Fruit fly (Drosophila melanogaster) whole organism, embryonic: ENCODE results near the gene Fdx1.

Experiments
- ATbp ChIP-seq: fragments of 200-800 bp; sonication (Bioruptor generic); optimal IDR thresholded peaks from 2 replicates; lab custom pipeline; 2017; ENCODE audit warnings: missing biosample characterization, mild to moderate bottlenecking, missing genetic modification characterization, missing genetic modification reagents
- B-H1 ChIP-seq: fragments of 200-800 bp; sonication (Bioruptor generic); IDR thresholded peaks from 3 replicates; pipeline ENCODE4 v1.3.6; 2022; ENCODE audit warnings: missing biosample characterization, missing genetic modification characterization
- CG10267 ChIP-seq: fragments of 200-800 bp; sonication (Bioruptor generic); optimal IDR thresholded peaks from 2 replicates; lab custom pipeline; 2018; ENCODE audit warnings: missing biosample characterization, mild to moderate bottlenecking, missing genetic modification characterization, moderate library complexity
- CG11247 ChIP-seq: fragments of 200-800 bp; sonication (Bioruptor generic); IDR thresholded peaks from 2 replicates; pipeline ENCODE4 v1.3.6; 2022; ENCODE audit warnings: missing biosample characterization, missing genetic modification characterization
- CG11696 ChIP-seq: fragments of 200-800 bp; sonication (Bioruptor generic); IDR thresholded peaks from 2 replicates; pipeline ENCODE4 v1.3.6; 2022; ENCODE audit warnings: missing biosample characterization, missing genetic modification characterization
- CG11723 ChIP-seq: fragments of 200-800 bp; sonication (Bioruptor generic); optimal IDR thresholded peaks from 2 replicates; lab custom pipeline; 2017; ENCODE audit warnings: missing biosample characterization, mild to moderate bottlenecking, missing genetic modification characterization
- CG13123 ChIP-seq: fragments of 200-800 bp; sonication (Bioruptor generic); optimal IDR thresholded peaks from 2 replicates; lab custom pipeline; 2016; ENCODE audit warnings: missing biosample characterization, missing genetic modification characterization
- CG14441 ChIP-seq: fragments of 200-800 bp; sonication (Bioruptor generic); IDR thresholded peaks from 2 replicates; pipeline ENCODE4 v1.3.6; 2022; ENCODE audit warnings: missing biosample characterization, missing genetic modification characterization
- CG14667 ChIP-seq: fragments of 200-800 bp; sonication (Bioruptor generic); IDR thresholded peaks from 2 replicates; pipeline ENCODE4 v1.3.6; 2022; ENCODE audit warnings: missing biosample characterization, missing genetic modification characterization
- CG1602 ChIP-seq: fragments of 200-800 bp; sonication (Bioruptor generic); optimal IDR thresholded peaks from 3 replicates; lab custom pipeline; 2016; ENCODE audit warnings: missing biosample characterization, missing genetic modification characterization
- CG16815 ChIP-seq: fragments of 200-800 bp; sonication (Bioruptor generic); optimal IDR thresholded peaks from 3 replicates; lab custom pipeline; 2017; ENCODE audit warnings: missing biosample characterization, mild to moderate bottlenecking, missing genetic modification characterization
- CG17612 ChIP-seq: fragments of 200-800 bp; sonication (Bioruptor generic); IDR thresholded peaks from 2 replicates; pipeline ENCODE4 v1.3.6; 2022; ENCODE audit warnings: missing biosample characterization, missing genetic modification characterization
- CG30020 ChIP-seq: fragments of 200-800 bp; optimal IDR thresholded peaks from 2 replicates; lab custom pipeline; 2019; ENCODE audit warnings: missing biosample characterization, mild to moderate bottlenecking, missing genetic modification characterization, moderate library complexity
- CG30403 ChIP-seq: fragments of 200-800 bp; sonication (Bioruptor generic); optimal IDR thresholded peaks from 3 replicates; lab custom pipeline; 2016; ENCODE audit warnings: missing biosample characterization, missing genetic modification characterization
- CG31388 ChIP-seq: fragments of 200-800 bp; sonication (Bioruptor generic); optimal IDR thresholded peaks from 2 replicates; lab custom pipeline; 2016; ENCODE audit warnings: missing biosample characterization, missing genetic modification characterization
- CG32767 ChIP-seq: fragments of 200-800 bp; sonication (Bioruptor generic); IDR thresholded peaks from 2 replicates; pipeline ENCODE4 v1.3.6; 2022; ENCODE audit warnings: missing biosample characterization, missing genetic modification characterization
- CG4617 ChIP-seq: fragments of 200-800 bp; sonication (Bioruptor generic); optimal IDR thresholded peaks from 3 replicates; lab custom pipeline; 2016; ENCODE audit warnings: missing biosample characterization, missing genetic modification characterization, borderline replicate concordance
- CG4820 ChIP-seq: fragments of 200-800 bp; sonication (Bioruptor generic); optimal IDR thresholded peaks from 3 replicates; lab custom pipeline; 2016; ENCODE audit warnings: missing biosample characterization, missing genetic modification characterization
- CG5180 ChIP-seq: fragments of 200-800 bp; sonication (Bioruptor generic); optimal IDR thresholded peaks from 3 replicates; lab custom pipeline; 2017; ENCODE audit warnings: missing biosample characterization, missing genetic modification characterization, mild to moderate bottlenecking, moderate library complexity, missing genetic modification reagents
- CG5953 ChIP-seq: fragments of 200-800 bp; sonication (Bioruptor generic); IDR thresholded peaks from 2 replicates; pipeline ENCODE4 v1.3.6; 2022; ENCODE audit warnings: missing biosample characterization, missing genetic modification characterization
- CG6175 ChIP-seq: fragments of 200-800 bp; sonication (Bioruptor generic); IDR thresholded peaks from 3 replicates; pipeline ENCODE4 v1.3.6; 2022; ENCODE audit warnings: missing biosample characterization, missing genetic modification characterization
- CG7372 ChIP-seq: fragments of 200-800 bp; sonication (Bioruptor generic); IDR thresholded peaks from 2 replicates; pipeline ENCODE4 v1.3.6; 2022; ENCODE audit warnings: missing biosample characterization, missing genetic modification characterization
- CG7556 ChIP-seq: fragments of 200-800 bp; sonication (Bioruptor generic); optimal IDR thresholded peaks from 2 replicates; lab custom pipeline; 2017; ENCODE audit warnings: missing biosample characterization, mild to moderate bottlenecking, missing genetic modification characterization
- CG9609 ChIP-seq: fragments of 200-800 bp; sonication (Bioruptor generic); optimal IDR thresholded peaks from 3 replicates; lab custom pipeline; 2016; ENCODE audit warnings: missing biosample characterization, missing genetic modification characterization
- CG9876 ChIP-seq: fragments of 200-800 bp; sonication (Bioruptor generic); optimal IDR thresholded peaks from 2 replicates; lab custom pipeline; 2016; ENCODE audit warnings: missing biosample characterization, missing genetic modification characterization
- Doc3 ChIP-seq: fragments of 200-800 bp; sonication (Bioruptor generic); IDR thresholded peaks from 3 replicates; pipeline ENCODE4 v1.3.6; 2022; ENCODE audit warnings: missing biosample characterization, missing genetic modification characterization; ENCODE audit not compliant: partially characterized antibody
- Dref ChIP-seq: fragments of 200-800 bp; sonication (Bioruptor generic); IDR thresholded peaks from 2 replicates; pipeline ENCODE4 v1.3.6; 2022; ENCODE audit warnings: missing biosample characterization, missing genetic modification characterization
- Gug ChIP-seq: fragments of 200-800 bp; sonication (Bioruptor generic); IDR thresholded peaks from 4 replicates; pipeline ENCODE4 v1.3.6; 2022; ENCODE audit warnings: missing biosample characterization, missing genetic modification characterization
- H15 ChIP-seq: fragments of 200-800 bp; sonication (Bioruptor generic); IDR thresholded peaks from 3 replicates; pipeline ENCODE4 v1.3.6; 2022; ENCODE audit warnings: missing biosample characterization, missing genetic modification characterization
- NFAT ChIP-seq: fragments of 200-800 bp; sonication (Bioruptor generic); IDR thresholded peaks from 2 replicates; pipeline ENCODE4 v1.3.6; 2022; ENCODE audit warnings: missing biosample characterization, missing genetic modification characterization
- Optix ChIP-seq: fragments of 200-800 bp; sonication (Bioruptor generic); IDR thresholded peaks from 3 replicates; pipeline ENCODE4 v1.3.6; 2022; ENCODE audit warnings: missing biosample characterization, missing genetic modification characterization
- Pdp1 ChIP-seq, 2 experiments: fragments of 200-800 bp; sonication (Bioruptor generic); optimal IDR thresholded peaks; 3 replicates each; lab custom pipeline; 2016; ENCODE audit warnings: missing biosample characterization in 2 of 2, missing genetic modification characterization in 2 of 2, mild to moderate bottlenecking in 1 of 2, moderate library complexity in 1 of 2
- Sox102F ChIP-seq: fragments of 200-800 bp; sonication (Bioruptor generic); optimal IDR thresholded peaks from 2 replicates; lab custom pipeline; 2018; ENCODE audit warnings: missing biosample characterization, mild to moderate bottlenecking, missing genetic modification characterization, moderate library complexity
- Trl ChIP-seq, 3 experiments: fragments of >200 bp in 2 of 3; fragments of 200-800 bp in 1 of 3; sonication (Bioruptor generic) in 1 of 3; optimal IDR thresholded peaks; 2 replicates in 1 of 3; 3 replicates in 2 of 3; lab custom pipeline; 2016 to 2017; ENCODE audit warnings: missing biosample characterization in 1 of 3, missing genetic modification characterization in 1 of 3
- abd-A ChIP-seq: fragments of 200-800 bp; sonication (Bioruptor generic); optimal IDR thresholded peaks from 3 replicates; lab custom pipeline; 2019; ENCODE audit warnings: missing biosample characterization, mild to moderate bottlenecking, missing genetic modification characterization, moderate library complexity
- bcd ChIP-seq: fragments of 200-800 bp; sonication (Bioruptor generic); optimal IDR thresholded peaks from 2 replicates; lab custom pipeline; 2017; ENCODE audit warnings: missing biosample characterization, mild to moderate bottlenecking, missing genetic modification characterization
- dimm ChIP-seq: fragments of 200-800 bp; sonication (Bioruptor generic); IDR thresholded peaks from 2 replicates; pipeline ENCODE4 v1.3.6; 2022; ENCODE audit warnings: missing biosample characterization, missing genetic modification characterization
- dmrt11E ChIP-seq: fragments of 200-800 bp; sonication (Bioruptor generic); optimal IDR thresholded peaks from 3 replicates; lab custom pipeline; 2018; ENCODE audit warnings: missing biosample characterization, mild to moderate bottlenecking, missing genetic modification characterization, moderate library complexity
- ewg ChIP-seq: fragments of 200-800 bp; sonication (Bioruptor generic); optimal IDR thresholded peaks from 3 replicates; lab custom pipeline; 2017; ENCODE audit warnings: mild to moderate bottlenecking, missing biosample characterization, missing genetic modification reagents, missing genetic modification characterization
- her ChIP-seq: fragments of 200-800 bp; sonication (Bioruptor generic); optimal IDR thresholded peaks from 2 replicates; lab custom pipeline; 2016; ENCODE audit warnings: missing biosample characterization, missing genetic modification characterization
- nerfin-1 ChIP-seq: fragments of 200-800 bp; sonication (Bioruptor generic); optimal IDR thresholded peaks from 3 replicates; lab custom pipeline; 2019; ENCODE audit warnings: missing biosample characterization, mild to moderate bottlenecking, missing genetic modification characterization, moderate library complexity
- peb ChIP-seq: fragments of 200-800 bp; sonication (Bioruptor generic); IDR thresholded peaks from 2 replicates; pipeline ENCODE4 v1.3.6; 2022; ENCODE audit warnings: missing biosample characterization, missing genetic modification characterization
- rib ChIP-seq: fragments of 200-800 bp; sonication (Bioruptor generic); IDR thresholded peaks from 2 replicates; pipeline ENCODE4 v1.3.6; 2022; ENCODE audit warnings: missing biosample characterization, missing genetic modification characterization
- ro ChIP-seq: fragments of 200-800 bp; sonication (Bioruptor generic); IDR thresholded peaks from 2 replicates; pipeline ENCODE4 v1.3.6; 2022; ENCODE audit warnings: missing biosample characterization, missing genetic modification characterization
- sd ChIP-seq: fragments of 200-800 bp; sonication (Bioruptor generic); optimal IDR thresholded peaks from 3 replicates; lab custom pipeline; 2018; ENCODE audit warnings: missing biosample characterization, mild to moderate bottlenecking, missing genetic modification characterization, moderate library complexity
- so ChIP-seq: fragments of 200-800 bp; sonication (Bioruptor generic); IDR thresholded peaks from 3 replicates; pipeline ENCODE4 v1.3.6; 2022; ENCODE audit warnings: missing biosample characterization, missing genetic modification characterization
- sug ChIP-seq: fragments of 200-800 bp; optimal IDR thresholded peaks from 2 replicates; lab custom pipeline; 2019; ENCODE audit warnings: missing biosample characterization, mild to moderate bottlenecking, missing genetic modification characterization, moderate library complexity
- trem ChIP-seq: fragments of 200-800 bp; optimal IDR thresholded peaks from 3 replicates; lab custom pipeline; 2019; ENCODE audit warnings: missing biosample characterization, mild to moderate bottlenecking, missing genetic modification characterization, moderate library complexity
- vvl ChIP-seq: fragments of 200-800 bp; sonication (Bioruptor generic); IDR thresholded peaks from 2 replicates; pipeline ENCODE4 v1.3.6; 2022; ENCODE audit warnings: missing biosample characterization, missing genetic modification characterization
- wek ChIP-seq: fragments of 200-800 bp; sonication (Bioruptor generic); optimal IDR thresholded peaks from 3 replicates; lab custom pipeline; 2018; ENCODE audit warnings: missing biosample characterization, mild to moderate bottlenecking, missing genetic modification characterization, moderate library complexity
- wor ChIP-seq: fragments of 200-800 bp; sonication (Bioruptor generic); IDR thresholded peaks from 2 replicates; pipeline ENCODE4 v1.3.6; 2022; ENCODE audit warnings: missing biosample characterization, missing genetic modification characterization

The Fdx1 gene

DNA sequence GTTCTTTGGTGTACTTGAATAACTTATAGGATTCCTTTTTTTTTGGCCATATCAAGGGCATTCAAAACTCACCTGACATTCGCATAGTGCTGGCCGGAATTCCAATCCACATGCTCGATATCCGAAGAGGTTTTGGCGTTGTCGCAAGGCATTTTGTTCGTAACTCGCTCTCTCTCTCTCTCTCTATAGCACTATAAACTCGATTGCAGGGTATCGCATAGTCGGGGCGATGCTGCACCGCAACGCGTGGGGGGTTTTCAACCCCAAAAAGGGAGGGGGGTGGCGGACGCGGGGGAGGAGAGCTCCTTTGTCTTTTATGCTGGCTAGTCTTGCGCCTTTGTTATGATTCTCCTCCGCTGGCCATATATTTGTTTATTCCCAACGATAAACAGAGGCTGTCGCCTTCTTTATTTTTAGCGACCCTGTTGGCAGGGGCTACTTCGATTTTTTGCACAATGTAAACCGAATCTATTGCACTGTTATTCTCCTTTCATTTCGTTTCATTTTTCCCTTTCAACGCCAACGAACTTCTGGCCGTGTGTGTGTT, 27.5 kb upstream of the Fdx1 start (continued):
- TF ChIP-seq CG10267 (tag; lab: Kevin White, UChicago), result no peak
- no peak for TF ChIP-seq CG32767
- TF ChIP-seq Gug (GFP tag; lab: Robert Waterston, UW), result 0 out of 4 replicates have a peak, but pooled peaks have one; percentile 18
- TF ChIP-seq Sox102F (GFP tag; lab: Kevin White, UChicago), result no peak
- TF ChIP-seq CG4820, result peak; percentile 12
- no peak; the same call in 2 of the 3 replicates for TF ChIP-seq B-H1 (GFP tag; lab: Robert Waterston, UW)
- no peak for TF ChIP-seq CG31388 (GFP tag; lab: Kevin White, UChicago)
- TF ChIP-seq CG11247 (GFP tag; lab: Robert Waterston, UW), result 0 out of 2 replicates have a peak, but pooled peaks have one; percentile 11
- TF ChIP-seq CG4617 (GFP tag; lab: Kevin White, UChicago), result no peak
- TF ChIP-seq CG14667, result no peak
- peak; percentile 30 for TF ChIP-seq sd (tag; lab: Kevin White, UChicago)
- TF ChIP-seq CG5180 (GFP tag; lab: Kevin White, UChicago), result peak; percentile 18
- TF ChIP-seq CG30403, result no peak
- TF ChIP-seq Dref, result no peak
- TF ChIP-seq sug, result peak; percentile 30
- TF ChIP-seq CG14441 (GFP tag; lab: Robert Waterston, UW), result 0 out of 2 replicates have a peak, but pooled peaks have one; percentile 8
- no peak for TF ChIP-seq abd-A (tag; lab: Kevin White, UChicago)
- TF ChIP-seq CG6175 (GFP tag; lab: Robert Waterston, UW), result peak; percentile 38; the same call in 1 of the 3 replicates
- no peak for TF ChIP-seq ATbp (GFP tag; lab: Kevin White, UChicago)
- TF ChIP-seq wor (GFP tag; lab: Robert Waterston, UW), result no peak
- TF ChIP-seq ewg (GFP tag; lab: Kevin White, UChicago), result no peak
- no peak for TF ChIP-seq so (GFP tag; lab: Robert Waterston, UW)
- TF ChIP-seq Doc3, result no peak
- no peak for TF ChIP-seq CG7556 (GFP tag; lab: Kevin White, UChicago)
- no peak for TF ChIP-seq nerfin-1 (tag; lab: Kevin White, UChicago)
- TF ChIP-seq Pdp1 (GFP tag; optimal IDR thresholded peaks at IDR 0.05; lab: Kevin White, UChicago), result no peak
- TF ChIP-seq H15 (GFP tag; lab: Robert Waterston, UW), result 0 out of 3 replicates have a peak, but pooled peaks have one; percentile 41
- no peak for TF ChIP-seq dimm (GFP tag; lab: Robert Waterston, UW)
- TF ChIP-seq Optix, result no peak
- no peak for TF ChIP-seq rib (GFP tag; lab: Robert Waterston, UW)
- no peak for TF ChIP-seq CG9609 (GFP tag; lab: Kevin White, UChicago)
- TF ChIP-seq CG17612 (GFP tag; lab: Robert Waterston, UW), result no peak
- TF ChIP-seq CG1602 (GFP tag; lab: Kevin White, UChicago), result no peak
- no peak for TF ChIP-seq CG5953
- no peak for TF ChIP-seq NFAT (GFP tag; lab: Robert Waterston, UW)
- no peak for TF ChIP-seq ro (GFP tag; lab: Robert Waterston, UW)
- no peak for TF ChIP-seq CG7372 (GFP tag; lab: Robert Waterston, UW)
- TF ChIP-seq CG11723 (GFP tag; lab: Kevin White, UChicago), result no peak
- no peak for TF ChIP-seq CG13123 (GFP tag; lab: Kevin White, UChicago)
- TF ChIP-seq dmrt11E (tag; lab: Kevin White, UChicago), result no peak
- TF ChIP-seq trem (tag; lab: Kevin White, UChicago), result no peak
- TF ChIP-seq CG16815 (GFP tag; lab: Kevin White, UChicago), result no peak
- peak; percentile 14 to 17 for TF ChIP-seq Trl (optimal IDR thresholded peaks at IDR 0.05; lab: Kevin White, UChicago)
- TF ChIP-seq Trl (GFP tag; optimal IDR thresholded peaks at IDR 0.05; lab: Kevin White, UChicago), result no peak
- no peak for TF ChIP-seq her (GFP tag; lab: Kevin White, UChicago)
- no peak for TF ChIP-seq CG30020 (tag; lab: Kevin White, UChicago)
- TF ChIP-seq peb, result no peak
- TF ChIP-seq bcd (GFP tag; lab: Kevin White, UChicago), result peak; percentile 15
- TF ChIP-seq vvl (GFP tag; lab: Robert Waterston, UW), result no peak
- no peak for TF ChIP-seq CG11696 (GFP tag; lab: Robert Waterston, UW)
- TF ChIP-seq CG9876 (GFP tag; lab: Kevin White, UChicago), result no peak
- TF ChIP-seq wek (GFP tag; lab: Kevin White, UChicago), result no peak
